Worm (Caenorhabditis elegans) whole organism, young adult: ENCODE data around the gene K02D10.3.
A peak's percentile ranks its signal among the peaks of the same experiment; 100 is the strongest.

Source experiments
- C17E4.6 ChIP-seq: fragments of 200-800 bp; sonication (Bioruptor generic); IDR thresholded peaks from 2 replicates; pipeline ENCODE4 v1.3.6; 2022; ENCODE audit warnings: missing genetic modification reagents, missing genetic modification characterization, missing compliant biosample characterization
- let-526 ChIP-seq: fragments of 200-800 bp; sonication (Bioruptor generic); IDR thresholded peaks from 2 replicates; pipeline ENCODE4 v1.3.6; 2022; ENCODE audit warnings: missing genetic modification reagents, missing genetic modification characterization, missing compliant biosample characterization
- lin-35 ChIP-seq, 3 experiments: fragments of 150-350 bp in 2 of 3; sonication (generic microtip) in 1 of 3; optimal IDR thresholded peaks; 2 replicates each; lab custom pipeline; 2014 to 2018; ENCODE audit warnings: missing biosample characterization in 3 of 3, missing genetic modification characterization in 3 of 3, missing genetic modification reagents in 3 of 3
- madf-6 ChIP-seq: fragments of 200-800 bp; sonication (Bioruptor generic); IDR thresholded peaks from 2 replicates; pipeline ENCODE4 v1.3.6; 2022; ENCODE audit warnings: missing genetic modification reagents, missing genetic modification characterization, missing compliant biosample characterization

DNA sequence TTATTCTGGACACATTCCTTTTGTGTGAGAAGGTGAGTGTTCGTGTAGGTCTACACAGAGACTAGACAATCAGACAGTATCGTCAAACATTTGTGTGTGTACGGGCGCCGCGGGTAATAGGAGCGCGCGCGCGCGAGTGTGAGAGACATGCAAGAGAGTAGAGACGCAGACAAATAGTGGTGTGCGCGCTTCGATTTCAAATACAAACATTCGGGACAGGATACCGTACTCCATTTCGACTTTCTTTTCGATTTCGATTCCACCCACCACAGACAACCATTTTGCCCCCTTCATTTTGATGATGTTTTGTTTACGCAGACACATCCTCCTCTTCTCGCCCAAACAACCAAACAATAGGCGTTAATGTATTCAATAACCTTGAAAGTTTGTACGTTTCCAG lies 23.0 kb upstream of the K02D10.3 start:
- peak; percentile 85 for TF ChIP-seq madf-6 (GFP tag; lab: Robert Waterston, UW)
- TF ChIP-seq C17E4.6 (GFP tag; lab: Robert Waterston, UW): no peak
- no peak for TF ChIP-seq lin-35 (GFP tag; optimal IDR thresholded peaks at IDR 0.05; lab: Kevin White, UChicago)
- TF ChIP-seq let-526 (GFP tag; lab: Robert Waterston, UW): peak; percentile 18; the same call in 1 of the 2 replicates
